Fruit fly (Drosophila melanogaster) whole organism, wandering third instar larva: ENCODE measurements around the gene CG12016.

Source experiments
- Abd-B ChIP-seq: fragments of >200 bp; optimal IDR thresholded peaks from 2 replicates; lab custom pipeline; 2017; ENCODE audit warnings: missing biosample characterization, missing genetic modification characterization
- CG32264 ChIP-seq: fragments of 200-800 bp; sonication (Bioruptor generic); optimal IDR thresholded peaks from 2 replicates; lab custom pipeline; 2016; ENCODE audit warnings: missing biosample characterization, missing genetic modification characterization
- CG9705 ChIP-seq: fragments of 200-800 bp; sonication (Bioruptor generic); optimal IDR thresholded peaks from 2 replicates; lab custom pipeline; 2018; ENCODE audit warnings: missing biosample characterization, mild to moderate bottlenecking, missing genetic modification characterization
- CrebA ChIP-seq: fragments of 200-800 bp; sonication (Bioruptor generic); optimal IDR thresholded peaks from 2 replicates; lab custom pipeline; 2016; ENCODE audit warnings: missing biosample characterization, mild to moderate bottlenecking, missing genetic modification characterization, borderline replicate concordance
- Dfd ChIP-seq: fragments of >200 bp; optimal IDR thresholded peaks from 2 replicates; lab custom pipeline; 2017; ENCODE audit warnings: missing biosample characterization, missing genetic modification characterization
- Dif ChIP-seq: fragments of 200-275, 200-300 bp; sonication (Bioruptor generic); optimal IDR thresholded peaks from 2 replicates; lab custom pipeline; 2018; ENCODE audit warnings: missing biosample characterization, missing genetic modification characterization; ENCODE audit not compliant: partially characterized antibody
- GATAd ChIP-seq: sonication (Bioruptor generic); optimal IDR thresholded peaks from 2 replicates; lab custom pipeline; 2016; ENCODE audit warnings: missing biosample characterization, missing genetic modification characterization
- HLH106 ChIP-seq: fragments of 200-800 bp; optimal IDR thresholded peaks from 3 replicates; lab custom pipeline; 2019; ENCODE audit warnings: missing biosample characterization, mild to moderate bottlenecking, missing genetic modification characterization, moderate library complexity
- Hnf4 ChIP-seq: fragments of 200-800 bp; sonication (Bioruptor generic); optimal IDR thresholded peaks from 2 replicates; lab custom pipeline; 2016; ENCODE audit warnings: missing biosample characterization, mild to moderate bottlenecking, missing genetic modification characterization
- Hr78 ChIP-seq: fragments of >200 bp; optimal IDR thresholded peaks from 2 replicates; lab custom pipeline; 2017; ENCODE audit warnings: missing biosample characterization, missing genetic modification characterization
- Hr83 ChIP-seq: fragments of 200-300 bp; sonication (Bioruptor generic); optimal IDR thresholded peaks from 2 replicates; lab custom pipeline; 2016; ENCODE audit warnings: missing biosample characterization, mild to moderate bottlenecking, missing genetic modification characterization, moderate library complexity; ENCODE audit not compliant: poor library complexity, severe bottlenecking
- Jra ChIP-seq: sonication (Bioruptor generic); optimal IDR thresholded peaks from 2 replicates; lab custom pipeline; 2016; ENCODE audit warnings: missing biosample characterization, missing genetic modification characterization
- Mio ChIP-seq: sonication (Bioruptor generic); optimal IDR thresholded peaks from 2 replicates; lab custom pipeline; 2016; ENCODE audit warnings: missing biosample characterization, missing genetic modification characterization
- Myc ChIP-seq: fragments of >200 bp; optimal IDR thresholded peaks from 2 replicates; lab custom pipeline; 2017
- N ChIP-seq: fragments of >200 bp; optimal IDR thresholded peaks from 2 replicates; lab custom pipeline; 2018; ENCODE audit warnings: missing biosample characterization, missing external identifiers, missing genetic modification characterization
- OdsH ChIP-seq: fragments of 200-800 bp; sonication (Bioruptor generic); optimal IDR thresholded peaks from 2 replicates; lab custom pipeline; 2016; ENCODE audit warnings: missing biosample characterization, mild to moderate bottlenecking, missing genetic modification characterization
- Rel ChIP-seq, 2 experiments: fragments of 200-800 bp; sonication (Bioruptor generic) in 1 of 2; optimal IDR thresholded peaks; 2 replicates in 1 of 2; 3 replicates in 1 of 2; lab custom pipeline; 2016 to 2019; ENCODE audit warnings: mild to moderate bottlenecking in 2 of 2, missing biosample characterization in 2 of 2, missing genetic modification characterization in 2 of 2, moderate library complexity in 1 of 2
- Sp1 ChIP-seq: fragments of 200-800 bp; sonication (Bioruptor generic); optimal IDR thresholded peaks from 3 replicates; lab custom pipeline; 2019; ENCODE audit warnings: missing biosample characterization, mild to moderate bottlenecking, missing genetic modification characterization, moderate library complexity
- Vsx2 ChIP-seq: fragments of 200-300, 225-300 bp; sonication (Bioruptor generic); optimal IDR thresholded peaks from 2 replicates; lab custom pipeline; 2018; ENCODE audit warnings: missing biosample characterization, missing genetic modification characterization; ENCODE audit not compliant: partially characterized antibody
- br ChIP-seq: fragments of 200-800 bp; sonication (Bioruptor generic); optimal IDR thresholded peaks from 2 replicates; lab custom pipeline; 2016; ENCODE audit warnings: missing biosample characterization, missing genetic modification characterization
- brk ChIP-seq: fragments of 200-800 bp; sonication (Bioruptor generic); optimal IDR thresholded peaks from 2 replicates; lab custom pipeline; 2016; ENCODE audit warnings: missing biosample characterization, mild to moderate bottlenecking, missing genetic modification characterization
- dl ChIP-seq, 2 experiments: fragments of 175-275, 200-275 bp in 1 of 2; fragments of 200-275 bp in 1 of 2; sonication (Bioruptor generic); optimal IDR thresholded peaks; lab custom pipeline; 2018; ENCODE audit warnings: mild to moderate bottlenecking in 2 of 2, missing biosample characterization in 2 of 2, missing genetic modification characterization in 2 of 2, moderate library complexity in 2 of 2; ENCODE audit not compliant: partially characterized antibody in 2 of 2, insufficient read depth in 1 of 2
- dmrt93B ChIP-seq: fragments of 200-800 bp; sonication (Bioruptor generic); optimal IDR thresholded peaks from 2 replicates; lab custom pipeline; 2018; ENCODE audit warnings: missing biosample characterization, mild to moderate bottlenecking, missing genetic modification characterization
- dsf ChIP-seq: sonication (Bioruptor generic); optimal IDR thresholded peaks from 2 replicates; lab custom pipeline; 2016; ENCODE audit warnings: missing biosample characterization, missing genetic modification characterization, borderline replicate concordance
- ey ChIP-seq: fragments of 200-800 bp; sonication (Bioruptor generic); optimal IDR thresholded peaks from 2 replicates; lab custom pipeline; 2016; ENCODE audit warnings: missing biosample characterization, missing genetic modification characterization
- foxo ChIP-seq, 2 experiments: fragments of 200-800 bp; sonication (Bioruptor generic); optimal IDR thresholded peaks; 2 replicates in 1 of 2; 3 replicates in 1 of 2; lab custom pipeline; 2016 to 2017; ENCODE audit warnings: missing biosample characterization in 2 of 2, missing genetic modification characterization in 2 of 2
- fru ChIP-seq: fragments of 200-800 bp; sonication (Bioruptor generic); optimal IDR thresholded peaks from 3 replicates; lab custom pipeline; 2016; ENCODE audit warnings: missing biosample characterization, mild to moderate bottlenecking, missing genetic modification characterization
- h ChIP-seq: fragments of 200-800 bp; sonication (Bioruptor generic); optimal IDR thresholded peaks from 3 replicates; lab custom pipeline; 2016; ENCODE audit warnings: missing biosample characterization, mild to moderate bottlenecking, missing genetic modification characterization
- jim ChIP-seq: fragments of 175-275, 200-325 bp; sonication (Bioruptor generic); optimal IDR thresholded peaks from 2 replicates; lab custom pipeline; 2016; ENCODE audit warnings: missing biosample characterization, mild to moderate bottlenecking, missing genetic modification characterization
- lola ChIP-seq: fragments of >200 bp; optimal IDR thresholded peaks from 2 replicates; lab custom pipeline; 2017; ENCODE audit warnings: missing biosample characterization, missing genetic modification characterization
- pan ChIP-seq: fragments of >200 bp; optimal IDR thresholded peaks from 2 replicates; lab custom pipeline; 2017
- psq ChIP-seq: fragments of 200-800 bp; sonication (Bioruptor generic); optimal IDR thresholded peaks from 3 replicates; lab custom pipeline; 2017; ENCODE audit warnings: missing biosample characterization, mild to moderate bottlenecking, missing genetic modification characterization, moderate library complexity
- rgr ChIP-seq: fragments of 200-800 bp; sonication (Bioruptor generic); optimal IDR thresholded peaks from 3 replicates; lab custom pipeline; 2016; ENCODE audit warnings: missing biosample characterization, mild to moderate bottlenecking, missing genetic modification characterization
- sage ChIP-seq: fragments of 200-800 bp; sonication (Bioruptor generic); optimal IDR thresholded peaks from 2 replicates; lab custom pipeline; 2016; ENCODE audit warnings: missing biosample characterization, mild to moderate bottlenecking, missing genetic modification characterization
- sv ChIP-seq: fragments of 200-800 bp; sonication (Bioruptor generic); optimal IDR thresholded peaks from 3 replicates; lab custom pipeline; 2016; ENCODE audit warnings: missing biosample characterization, missing genetic modification characterization
- tai ChIP-seq: sonication (Bioruptor generic); optimal IDR thresholded peaks from 2 replicates; lab custom pipeline; 2016; ENCODE audit warnings: missing biosample characterization, missing genetic modification characterization
- usp ChIP-seq: fragments of >200 bp; optimal IDR thresholded peaks from 2 replicates; lab custom pipeline; 2017; ENCODE audit warnings: missing biosample characterization, missing genetic modification characterization
- woc ChIP-seq: sonication (Bioruptor generic); optimal IDR thresholded peaks from 2 replicates; lab custom pipeline; 2016; ENCODE audit warnings: missing biosample characterization, mild to moderate bottlenecking, missing genetic modification characterization

The CG12016 gene

dm6 chr3L:3301171-3301738 lies 18.1 kb upstream of the CG12016 start:
- TF ChIP-seq fru (GFP tag; lab: Kevin White, UChicago): peak; percentile 77
- TF ChIP-seq Dif (GFP tag; lab: Kevin White, UChicago): no peak
- TF ChIP-seq CG32264 (GFP tag; lab: Kevin White, UChicago): peak; percentile 13
- TF ChIP-seq Sp1 (GFP tag; lab: Kevin White, UChicago): peak; percentile 45
- no peak for TF ChIP-seq Dfd (GFP tag; lab: Kevin White, UChicago)
- TF ChIP-seq sage (GFP tag; lab: Kevin White, UChicago): no peak
- TF ChIP-seq foxo (GFP tag; optimal IDR thresholded peaks at IDR 0.05; lab: Kevin White, UChicago): peak in 1 of 2 experiments; percentile 82
- peak; percentile 55 for TF ChIP-seq Hnf4 (GFP tag; lab: Kevin White, UChicago)
- TF ChIP-seq h (GFP tag; lab: Kevin White, UChicago): peak; percentile 82
- TF ChIP-seq rgr: peak; percentile 79
- TF ChIP-seq usp (GFP tag; lab: Kevin White, UChicago): no peak
- no peak for TF ChIP-seq Rel (GFP tag; optimal IDR thresholded peaks at IDR 0.05; lab: Kevin White, UChicago)
- peak; percentile 8 for TF ChIP-seq Rel (tag; optimal IDR thresholded peaks at IDR 0.05; lab: Kevin White, UChicago)
- no peak for TF ChIP-seq dsf (GFP tag; lab: Kevin White, UChicago)
- no peak for TF ChIP-seq Vsx2 (GFP tag; lab: Kevin White, UChicago)
- TF ChIP-seq Myc: no peak
- no peak for TF ChIP-seq Mio
- no peak for TF ChIP-seq Jra (GFP tag; lab: Kevin White, UChicago)
- TF ChIP-seq br: peak; percentile 50
- no peak for TF ChIP-seq GATAd
- TF ChIP-seq tai (GFP tag; lab: Kevin White, UChicago): peak; percentile 35
- TF ChIP-seq lola: no peak
- TF ChIP-seq CG9705: no peak
- peak; percentile 32 for TF ChIP-seq brk (GFP tag; lab: Kevin White, UChicago)
- no peak for TF ChIP-seq Abd-B (GFP tag; lab: Kevin White, UChicago)
- TF ChIP-seq CrebA: peak; percentile 61
- no peak for TF ChIP-seq Hr83 (GFP tag; lab: Kevin White, UChicago)
- peak; percentile 68 for TF ChIP-seq OdsH (GFP tag; lab: Kevin White, UChicago)
- peak; percentile 86 for TF ChIP-seq sv (GFP tag; lab: Kevin White, UChicago)
- TF ChIP-seq jim (GFP tag; lab: Kevin White, UChicago): no peak
- no peak for TF ChIP-seq Hr78 (GFP tag; lab: Kevin White, UChicago)
- TF ChIP-seq N (GFP tag; lab: Kevin White, UChicago): no peak
- TF ChIP-seq ey (GFP tag; lab: Kevin White, UChicago): peak; percentile 76
- peak; percentile 47 for TF ChIP-seq psq (GFP tag; lab: Kevin White, UChicago)
- TF ChIP-seq dmrt93B (GFP tag; lab: Kevin White, UChicago): no peak
- TF ChIP-seq woc (GFP tag; lab: Kevin White, UChicago): peak; percentile 14
- TF ChIP-seq dl (GFP tag; optimal IDR thresholded peaks at IDR 0.05; lab: Kevin White, UChicago; ENCODE audit: insufficient read depth in 1 of 2, partially characterized antibody in 2 of 2): no peak
- TF ChIP-seq HLH106 (tag; lab: Kevin White, UChicago): peak; percentile 40
- no peak for TF ChIP-seq pan
- TF ChIP-seq, all 38 proteins: peak for 18

DNA sequence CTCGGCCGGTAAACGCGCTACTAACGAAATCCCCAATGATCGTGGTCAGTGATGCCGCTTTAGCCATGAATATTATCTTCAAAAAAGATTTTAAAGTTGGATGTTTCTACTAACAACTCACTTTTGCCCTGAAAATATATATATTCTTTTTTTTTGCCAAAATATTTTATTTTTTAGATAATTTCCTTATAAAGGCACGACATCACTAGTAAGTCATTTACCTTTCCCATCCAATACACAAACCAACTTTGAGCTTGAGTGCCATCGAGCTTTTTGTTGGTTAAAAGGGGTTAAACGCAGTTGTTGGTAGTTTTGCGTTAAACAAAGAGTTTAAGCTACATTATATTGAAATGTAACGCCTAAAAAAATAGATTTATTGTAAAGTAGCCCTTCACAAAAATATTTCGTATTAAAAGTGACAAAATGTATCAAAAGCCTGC lies 16.2 kb upstream of the CG12016 start, which contains the start of gene CG14968:
TSS of gene CG14968 (minus strand) at position 26 of the 440 bp plus-strand sequence.
- TF ChIP-seq sage (GFP tag; lab: Kevin White, UChicago): peak; percentile 96
- peak; percentile 76 to 96 for TF ChIP-seq foxo (GFP tag; optimal IDR thresholded peaks at IDR 0.05; lab: Kevin White, UChicago)
- TF ChIP-seq Jra (GFP tag; lab: Kevin White, UChicago): peak; percentile 63
- peak; percentile 95 for TF ChIP-seq HLH106 (tag; lab: Kevin White, UChicago)
- peak; percentile 91 for TF ChIP-seq sv (GFP tag; lab: Kevin White, UChicago)
- TF ChIP-seq rgr: peak; percentile 98
- TF ChIP-seq Hnf4 (GFP tag; lab: Kevin White, UChicago): peak; percentile 86
- TF ChIP-seq Rel (GFP tag; optimal IDR thresholded peaks at IDR 0.05; lab: Kevin White, UChicago): peak; percentile 70
- peak; percentile 92 for TF ChIP-seq Rel (tag; optimal IDR thresholded peaks at IDR 0.05; lab: Kevin White, UChicago)
- TF ChIP-seq Sp1 (GFP tag; lab: Kevin White, UChicago): peak; percentile 98
- TF ChIP-seq Mio: peak; percentile 26
- no peak for TF ChIP-seq Abd-B (GFP tag; lab: Kevin White, UChicago)
- TF ChIP-seq CrebA: peak; percentile 85
- no peak for TF ChIP-seq usp (GFP tag; lab: Kevin White, UChicago)
- TF ChIP-seq br: peak; percentile 90
- TF ChIP-seq tai (GFP tag; lab: Kevin White, UChicago): peak; percentile 72
- TF ChIP-seq psq (GFP tag; lab: Kevin White, UChicago): peak; percentile 94
- TF ChIP-seq OdsH (GFP tag; lab: Kevin White, UChicago): peak; percentile 98
- TF ChIP-seq Myc: peak; percentile 93
- peak; percentile 43 for TF ChIP-seq dsf (GFP tag; lab: Kevin White, UChicago)
- peak; percentile 99 for TF ChIP-seq h (GFP tag; lab: Kevin White, UChicago)
- peak; percentile 16 for TF ChIP-seq GATAd
- TF ChIP-seq brk (GFP tag; lab: Kevin White, UChicago): peak; percentile 93
- TF ChIP-seq fru (GFP tag; lab: Kevin White, UChicago): peak; percentile 92
- TF ChIP-seq lola: no peak
- peak; percentile 92 for TF ChIP-seq dmrt93B (GFP tag; lab: Kevin White, UChicago)
- no peak for TF ChIP-seq N (GFP tag; lab: Kevin White, UChicago)
- TF ChIP-seq Hr78 (GFP tag; lab: Kevin White, UChicago): no peak
- peak; percentile 90 for TF ChIP-seq CG32264 (GFP tag; lab: Kevin White, UChicago)
- TF ChIP-seq jim (GFP tag; lab: Kevin White, UChicago): no peak
- no peak for TF ChIP-seq Dif (GFP tag; lab: Kevin White, UChicago)
- no peak for TF ChIP-seq Vsx2 (GFP tag; lab: Kevin White, UChicago)
- TF ChIP-seq CG9705: peak; percentile 86
- TF ChIP-seq woc (GFP tag; lab: Kevin White, UChicago): peak; percentile 78
- TF ChIP-seq Dfd (GFP tag; lab: Kevin White, UChicago): no peak
- no peak for TF ChIP-seq dl (GFP tag; optimal IDR thresholded peaks at IDR 0.05; lab: Kevin White, UChicago; ENCODE audit: insufficient read depth in 1 of 2, partially characterized antibody in 2 of 2)
- no peak for TF ChIP-seq pan
- TF ChIP-seq ey (GFP tag; lab: Kevin White, UChicago): peak; percentile 91
- peak; percentile 83 for TF ChIP-seq Hr83 (GFP tag; lab: Kevin White, UChicago)
